Worm (Caenorhabditis elegans): ENCODE measurements around the gene W01B6.4.
"Not testable (repeated sequence)": the region's sequence is repeated elsewhere in the genome, so short reads cannot be mapped to it uniquely, and the experiment has no call there.

W01B6.4 gene

DNA sequence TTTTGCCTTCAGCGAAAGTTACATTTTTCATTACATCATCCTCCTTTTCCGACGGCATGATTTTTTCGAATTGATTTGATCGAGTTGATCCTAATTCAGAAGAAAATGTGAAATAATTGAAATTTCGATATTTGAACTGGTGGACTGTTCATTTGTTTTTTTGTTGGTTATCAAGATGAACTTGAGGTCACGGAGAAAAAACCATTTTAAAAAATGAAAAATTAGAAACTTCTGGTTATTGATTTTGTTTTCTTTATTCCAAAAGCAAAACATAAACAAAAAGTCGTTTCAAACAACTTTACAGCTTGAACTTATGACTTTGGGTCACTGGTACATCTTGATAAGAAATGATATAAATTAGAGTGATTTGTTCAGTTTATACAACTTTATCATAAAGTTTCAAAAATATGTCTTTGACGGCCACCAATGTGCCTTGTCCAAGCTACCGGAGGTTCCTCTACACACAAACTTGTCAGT, at the start of gene W01B6.4, which contains the start of gene ttbk-4:
TSS of gene W01B6.4 (plus strand) at position 427 of the 477 bp plus-strand sequence.
TSS of gene ttbk-4 (minus strand) at position 101 of the 477 bp plus-strand sequence.
- TF ChIP-seq nhr-42 (GFP tag; IDR thresholded peaks at IDR 0.05) (no peak), cey-2 (tag; optimal IDR thresholded peaks at IDR 0.05; ENCODE audit: borderline replicate concordance, insufficient read depth) (no peak), unc-130 (GFP tag; optimal IDR thresholded peaks at IDR 0.05) (no peak), Y5F2A.4 (GFP tag; optimal IDR thresholded peaks at IDR 0.05) (no peak), ceh-82 (tag; optimal IDR thresholded peaks at IDR 0.05) (no peak), nhr-111 (GFP tag; optimal IDR thresholded peaks at IDR 0.05) (no peak), ceh-32 (tag; optimal IDR thresholded peaks at IDR 0.05; ENCODE audit: poor library complexity) (no peak), unc-62 (GFP tag; optimal IDR thresholded peaks at IDR 0.05 in 1 of 2) (peak in 1 of 2 experiments; percentile 2), unc-62 (tag; optimal IDR thresholded peaks at IDR 0.05) (no peak), F49E8.2 (tag; optimal IDR thresholded peaks at IDR 0.05; ENCODE audit: borderline replicate concordance) (no peak)

DNA sequence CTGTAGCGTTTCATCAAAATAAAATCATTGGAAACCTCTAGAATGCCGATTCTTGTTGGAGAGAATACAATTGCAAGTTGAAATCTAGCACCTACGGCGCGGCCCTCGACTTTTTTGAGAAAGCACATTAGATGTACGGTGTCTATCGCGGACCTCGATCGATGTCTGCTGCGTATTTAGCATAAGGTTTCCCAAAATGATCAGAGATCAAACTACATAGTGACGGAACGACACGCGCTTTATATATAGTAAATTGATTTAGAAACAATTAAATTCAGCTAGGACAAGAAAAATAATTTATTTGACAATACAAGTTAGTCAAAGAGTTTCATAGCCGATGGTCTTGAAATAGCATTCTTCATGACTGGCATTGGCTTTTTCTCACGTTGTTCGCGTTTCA, 49.1 kb upstream of the W01B6.4 start:
- no peak for TF ChIP-seq nhr-237 (tag; optimal IDR thresholded peaks at IDR 0.05)

DNA sequence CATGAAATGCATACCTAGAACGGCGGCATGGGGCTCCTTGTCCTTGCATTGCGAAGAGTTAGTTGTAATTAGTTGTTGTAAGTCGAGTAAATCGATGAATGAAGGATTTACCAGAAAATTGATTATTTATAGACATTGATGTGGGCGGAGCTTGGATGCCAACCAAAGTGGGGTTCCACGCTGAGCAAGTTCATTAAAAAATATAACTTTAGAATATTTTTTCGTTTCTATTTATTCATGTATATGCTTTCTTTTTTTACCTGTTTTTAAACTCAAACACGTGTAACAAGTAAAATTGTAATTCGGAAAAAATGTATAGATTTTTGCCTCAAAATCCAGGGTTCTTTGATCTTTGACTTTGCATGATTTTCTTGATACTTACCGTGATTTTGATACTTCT, 47.7 kb upstream of the W01B6.4 start, which contains the start of gene gipc-2:
TSS of gene gipc-2 (minus strand) at position 101 of the 400 bp plus-strand sequence.
- no peak for TF ChIP-seq F26F4.8 (GFP tag; conservative IDR thresholded peaks at IDR 0.05)
- no peak for TF ChIP-seq gei-8 (GFP tag; optimal IDR thresholded peaks at IDR 0.05)
- no peak for TF ChIP-seq T20F7.1 (GFP tag; optimal IDR thresholded peaks at IDR 0.05)
- no peak for TF ChIP-seq fkh-10 (GFP tag; optimal IDR thresholded peaks at IDR 0.05)
- TF ChIP-seq ztf-7 (tag; optimal IDR thresholded peaks at IDR 0.05): no peak
- TF ChIP-seq lin-1 (GFP tag; IDR thresholded peaks at IDR 0.05): no peak
- no peak for TF ChIP-seq nhr-102 (tag; optimal IDR thresholded peaks at IDR 0.05)
- no peak for TF ChIP-seq nhr-42 (GFP tag; IDR thresholded peaks at IDR 0.05)
- no peak for TF ChIP-seq attf-4 (tag; optimal IDR thresholded peaks at IDR 0.05)
- TF ChIP-seq daf-12 (tag; optimal IDR thresholded peaks at IDR 0.05): no peak

DNA sequence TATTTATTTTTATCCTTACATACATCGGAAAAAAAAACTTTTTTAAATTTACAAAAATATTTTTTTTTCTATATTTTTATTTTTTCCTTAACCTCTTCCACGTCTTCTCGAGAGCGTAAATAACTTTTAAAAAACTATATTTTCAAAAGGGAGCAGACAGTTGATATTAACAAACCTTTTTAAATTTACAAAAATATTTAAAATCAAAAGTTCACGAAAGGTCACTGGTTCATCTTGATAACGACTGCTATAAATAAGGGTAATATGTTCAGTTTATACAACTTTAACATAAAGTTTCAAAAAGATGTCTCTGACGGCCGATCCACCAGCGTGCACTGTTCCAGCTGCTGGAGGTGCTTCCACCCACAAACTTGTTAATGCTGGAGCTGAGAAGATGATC, 46.5 kb upstream of the W01B6.4 start, which contains the start of the genes F44D12.16 and msd-2:
TSS of gene F44D12.16 (plus strand) at position 301 of the 400 bp plus-strand sequence.
TSS of gene msd-2 (plus strand) at position 305 of the 400 bp plus-strand sequence.
- TF ChIP-seq pqm-1 (tag; optimal IDR thresholded peaks at IDR 0.05); unc-130 (GFP tag; optimal IDR thresholded peaks at IDR 0.05); madf-5 (GFP tag; IDR thresholded peaks at IDR 0.05): not testable (repeated sequence)

DNA sequence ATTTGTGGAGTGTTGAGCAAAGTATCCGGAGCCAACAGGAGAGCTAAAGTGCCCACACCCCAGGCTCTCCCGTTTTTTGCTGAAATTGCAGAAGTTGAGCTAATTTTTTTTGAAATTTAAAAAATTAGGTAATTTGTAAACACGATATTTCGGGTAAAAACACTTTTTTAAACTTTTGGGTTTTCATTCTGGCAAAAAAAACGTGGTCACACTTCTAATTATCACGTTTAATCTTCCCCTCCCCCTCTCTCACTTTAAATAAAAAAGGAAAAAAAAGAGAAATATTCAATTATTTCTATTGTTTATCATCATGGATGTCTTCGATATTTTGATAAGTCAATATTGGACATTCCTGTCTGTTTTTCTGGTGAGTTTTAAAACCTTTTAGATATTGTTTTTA, 42.2 kb upstream of the W01B6.4 start, which contains the start of gene F44D12.6:
TSS of gene F44D12.6 (plus strand) at position 301 of the 400 bp plus-strand sequence.
- no peak for TF ChIP-seq zfp-2 (tag; optimal IDR thresholded peaks at IDR 0.05)
- TF ChIP-seq ceh-28 (tag; optimal IDR thresholded peaks at IDR 0.05): no peak
- no peak for TF ChIP-seq ceh-62 (tag; optimal IDR thresholded peaks at IDR 0.05)
- no peak for TF ChIP-seq unc-130 (GFP tag; optimal IDR thresholded peaks at IDR 0.05)
- no peak for TF ChIP-seq nhr-77 (tag; optimal IDR thresholded peaks at IDR 0.05)
- no peak for TF ChIP-seq aha-1 (tag)
- no peak for TF ChIP-seq lin-15B (tag; optimal IDR thresholded peaks at IDR 0.05)
- no peak for TF ChIP-seq F49E8.2 (tag; optimal IDR thresholded peaks at IDR 0.05; ENCODE audit: borderline replicate concordance)
- no peak for TF ChIP-seq fos-1 (tag; optimal IDR thresholded peaks at IDR 0.05)
- TF ChIP-seq nhr-111 (GFP tag; optimal IDR thresholded peaks at IDR 0.05): no peak
- TF ChIP-seq egl-27 (tag; optimal IDR thresholded peaks at IDR 0.05): no peak
- TF ChIP-seq saeg-2 (GFP tag; IDR thresholded peaks at IDR 0.05): no peak

DNA sequence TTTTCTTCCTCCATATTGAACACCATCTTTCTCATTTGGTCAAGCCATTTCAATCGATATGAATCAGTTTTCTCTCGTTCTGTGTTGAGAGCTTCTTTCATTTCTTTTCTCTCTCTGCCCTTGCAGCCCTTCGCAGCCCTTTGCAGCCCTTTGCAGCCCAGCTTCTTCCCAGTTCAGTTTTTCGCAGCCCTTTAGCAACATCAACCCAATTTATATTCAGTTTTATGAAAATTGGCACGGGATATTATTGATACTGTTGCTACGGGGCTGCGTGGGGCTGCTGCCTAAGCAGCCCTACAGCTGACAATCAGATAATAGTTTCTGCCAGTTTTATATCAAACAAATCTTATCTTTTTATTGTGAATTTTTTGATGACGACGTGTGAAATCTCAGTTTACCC, 38.3 kb upstream of the W01B6.4 start, which contains the start of gene F44D12.10:
TSS of gene F44D12.10 (minus strand) at position 101 of the 400 bp plus-strand sequence.
- no peak for TF ChIP-seq ZK546.5 (tag; optimal IDR thresholded peaks at IDR 0.05)
- TF ChIP-seq ceh-28 (tag; optimal IDR thresholded peaks at IDR 0.05): no peak
- no peak for TF ChIP-seq mxl-3 (GFP tag; optimal IDR thresholded peaks at IDR 0.05)
- no peak for TF ChIP-seq daf-12 (tag; optimal IDR thresholded peaks at IDR 0.05)
- TF ChIP-seq ceh-32 (tag; optimal IDR thresholded peaks at IDR 0.05; ENCODE audit: poor library complexity): no peak
- no peak for TF ChIP-seq ctbp-1 (GFP tag; IDR thresholded peaks at IDR 0.05)
- no peak for TF ChIP-seq mep-1 (tag; optimal IDR thresholded peaks at IDR 0.05)
- TF ChIP-seq nhr-76 (tag; optimal IDR thresholded peaks at IDR 0.05): no peak
- TF ChIP-seq set-16 (GFP tag; IDR thresholded peaks at IDR 0.05): no peak
- no peak for TF ChIP-seq pqm-1 (tag; optimal IDR thresholded peaks at IDR 0.05)
- no peak for TF ChIP-seq nhr-42 (GFP tag; IDR thresholded peaks at IDR 0.05)
- no peak for TF ChIP-seq dmd-8 (GFP tag; IDR thresholded peaks at IDR 0.05)
- TF ChIP-seq zag-1 (tag; optimal IDR thresholded peaks at IDR 0.05): no peak
- TF ChIP-seq lim-7 (GFP tag; IDR thresholded peaks at IDR 0.05): no peak
- no peak for TF ChIP-seq hmg-1.1 (GFP tag; IDR thresholded peaks at IDR 0.05)
- no peak for TF ChIP-seq ceh-82 (tag; optimal IDR thresholded peaks at IDR 0.05)
- TF ChIP-seq Y105C5A.15 (GFP tag; IDR thresholded peaks at IDR 0.05): no peak
- TF ChIP-seq Y75B8A.6 (GFP tag; IDR thresholded peaks at IDR 0.05): no peak
